Worm (Caenorhabditis elegans) whole organism, L4/young adult: Measurements from ENCODE around the gene str-19.

Experiments
- W03F9.2 ChIP-seq: fragments of 150-350 bp; optimal IDR thresholded peaks from 2 replicates; lab custom pipeline; 2014; ENCODE audit warnings: missing biosample characterization, missing genetic modification characterization
- him-1 ChIP-seq: sonication (generic microtip); optimal IDR thresholded peaks from 2 replicates; lab custom pipeline; 2016; ENCODE audit warnings: missing genotype, missing genetic modification reagents, missing genetic modification characterization, missing compliant biosample characterization

- TF ChIP-seq him-1 = no peak
- TF ChIP-seq W03F9.2 (tag; lab: Kevin White, UChicago) = no peak
These were observed 10.7 kb downstream of the str-19 start, which contains the start of gene T23D5.3 for ce11 chrV:15733568-15733967.
